Fruit fly (Drosophila melanogaster) whole organism, pupa: ENCODE data around the gene Jon66Ci.

Source experiments
- CG10348 ChIP-seq: fragments of 200-800 bp; sonication (Bioruptor generic); IDR thresholded peaks from 2 replicates; pipeline ENCODE4 v1.3.6; 2022; ENCODE audit warnings: missing biosample characterization, missing genetic modification characterization
- CG12605 ChIP-seq: fragments of 200-800 bp; sonication (Bioruptor generic); IDR thresholded peaks from 2 replicates; pipeline ENCODE4 v1.3.6; 2022; ENCODE audit warnings: missing biosample characterization, missing genetic modification characterization
- CG13204 ChIP-seq: fragments of 200-800 bp; sonication (Bioruptor generic); optimal IDR thresholded peaks from 2 replicates; lab custom pipeline; 2018; ENCODE audit warnings: missing biosample characterization, mild to moderate bottlenecking, missing genetic modification characterization, moderate library complexity
- CG14655 ChIP-seq: fragments of 200-800 bp; sonication (Bioruptor generic); optimal IDR thresholded peaks from 3 replicates; lab custom pipeline; 2017; ENCODE audit warnings: mild to moderate bottlenecking, missing biosample characterization, missing genetic modification reagents, missing genetic modification characterization
- CG15710 ChIP-seq: fragments of 200-800 bp; sonication (Bioruptor generic); optimal IDR thresholded peaks from 2 replicates; lab custom pipeline; 2018; ENCODE audit warnings: missing biosample characterization, mild to moderate bottlenecking, missing genetic modification characterization, moderate library complexity
- CG17806 ChIP-seq: fragments of 200-800 bp; sonication (Bioruptor generic); optimal IDR thresholded peaks from 2 replicates; lab custom pipeline; 2018; ENCODE audit warnings: missing biosample characterization, mild to moderate bottlenecking, missing genetic modification characterization, moderate library complexity
- CG32121 ChIP-seq: fragments of 200-800 bp; sonication (Bioruptor generic); IDR thresholded peaks from 2 replicates; pipeline ENCODE4 v1.3.6; 2022; ENCODE audit warnings: missing biosample characterization, missing genetic modification characterization
- CG34367 ChIP-seq: fragments of 200-800 bp; sonication (Bioruptor generic); optimal IDR thresholded peaks from 2 replicates; lab custom pipeline; 2018; ENCODE audit warnings: missing biosample characterization, mild to moderate bottlenecking, missing genetic modification characterization
- CG4496 ChIP-seq: fragments of 200-800 bp; sonication (Bioruptor generic); IDR thresholded peaks from 3 replicates; pipeline ENCODE4 v1.3.6; 2022; ENCODE audit warnings: missing biosample characterization, missing genetic modification characterization
- CG8159 ChIP-seq: fragments of 200-800 bp; sonication (Bioruptor generic); optimal IDR thresholded peaks from 3 replicates; lab custom pipeline; 2018; ENCODE audit warnings: missing biosample characterization, mild to moderate bottlenecking, missing genetic modification characterization, moderate library complexity
- CG8301 ChIP-seq: fragments of 200-800 bp; sonication (Bioruptor generic); optimal IDR thresholded peaks from 2 replicates; lab custom pipeline; 2018; ENCODE audit warnings: missing biosample characterization, mild to moderate bottlenecking, missing genetic modification characterization
- CG9948 ChIP-seq: fragments of 200-800 bp; sonication (Bioruptor generic); optimal IDR thresholded peaks from 2 replicates; lab custom pipeline; 2018; ENCODE audit warnings: missing biosample characterization, mild to moderate bottlenecking, missing genetic modification characterization, moderate library complexity
- D1 ChIP-seq: fragments of 200-800 bp; sonication (Bioruptor generic); optimal IDR thresholded peaks from 2 replicates; lab custom pipeline; 2018; ENCODE audit warnings: missing biosample characterization, mild to moderate bottlenecking, missing genetic modification characterization, moderate library complexity
- EcR ChIP-seq: fragments of 200-800 bp; sonication (Bioruptor generic); optimal IDR thresholded peaks from 3 replicates; lab custom pipeline; 2019; ENCODE audit warnings: missing biosample characterization, missing genetic modification characterization, mild to moderate bottlenecking, moderate library complexity, missing genetic modification reagents
- Ets98B ChIP-seq: fragments of 200-800 bp; sonication (Bioruptor generic); IDR thresholded peaks from 2 replicates; pipeline ENCODE4 v1.3.6; 2022; ENCODE audit warnings: missing biosample characterization, missing genetic modification characterization
- Pif1A ChIP-seq: fragments of 200-800 bp; sonication (Bioruptor generic); optimal IDR thresholded peaks from 3 replicates; lab custom pipeline; 2016; ENCODE audit warnings: missing biosample characterization, missing genetic modification characterization
- Pif1B ChIP-seq: fragments of 200-800 bp; sonication (Bioruptor generic); optimal IDR thresholded peaks from 3 replicates; lab custom pipeline; 2016; ENCODE audit warnings: missing biosample characterization, missing genetic modification characterization
- Snoo ChIP-seq: fragments of 200-800 bp; sonication (Bioruptor generic); optimal IDR thresholded peaks from 3 replicates; lab custom pipeline; 2017; ENCODE audit warnings: missing biosample characterization, mild to moderate bottlenecking, missing genetic modification characterization, inconsistent platforms
- fd96Ca ChIP-seq: fragments of 200-800 bp; sonication (Bioruptor generic); IDR thresholded peaks from 3 replicates; pipeline ENCODE4 v1.3.6; 2022; ENCODE audit warnings: missing biosample characterization, missing genetic modification characterization
- gl ChIP-seq: fragments of 200-800 bp; sonication (Bioruptor generic); optimal IDR thresholded peaks from 2 replicates; lab custom pipeline; 2018; ENCODE audit warnings: missing biosample characterization, mild to moderate bottlenecking, missing genetic modification characterization
- rn ChIP-seq: fragments of 200-800 bp; sonication (Bioruptor generic); IDR thresholded peaks from 2 replicates; pipeline ENCODE4 v1.3.6; 2022; ENCODE audit warnings: missing biosample characterization, missing genetic modification characterization

Gene Jon66Ci

DNA sequence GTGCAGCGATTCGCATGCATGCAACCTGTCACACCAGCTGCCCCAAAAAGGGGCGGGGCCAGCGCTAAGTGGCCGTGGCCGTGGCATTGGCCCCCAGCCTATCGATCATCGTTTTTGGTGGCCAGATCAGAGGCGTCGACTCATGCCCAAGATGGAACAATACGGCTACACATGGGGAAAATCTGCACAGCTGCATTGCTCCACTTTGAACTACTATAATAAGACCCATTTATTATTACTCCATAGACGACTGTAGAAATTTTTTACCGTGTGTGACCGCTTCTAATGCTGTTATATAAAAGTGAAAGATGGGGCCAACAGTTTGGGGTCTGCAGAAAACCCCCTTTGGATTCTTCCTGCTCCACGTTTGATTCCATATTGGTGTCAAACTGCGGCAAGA is 7.4 kb upstream of the Jon66Ci start:
- TF ChIP-seq Pif1A (GFP tag; lab: Kevin White, UChicago): peak; percentile 43
- TF ChIP-seq CG17806 (tag; lab: Kevin White, UChicago): no peak
- 0 out of 2 replicates have a peak, but pooled peaks have one; percentile 13 for TF ChIP-seq CG10348 (GFP tag; lab: Robert Waterston, UW)
- peak; percentile 12 for TF ChIP-seq Pif1B (GFP tag; lab: Kevin White, UChicago)
- no peak for TF ChIP-seq D1
- peak; percentile 21 for TF ChIP-seq CG14655 (GFP tag; lab: Kevin White, UChicago)
- TF ChIP-seq Ets98B (GFP tag; lab: Robert Waterston, UW): 0 out of 2 replicates have a peak, but pooled peaks have one; percentile 14
- TF ChIP-seq CG13204 (GFP tag; lab: Kevin White, UChicago): no peak
- TF ChIP-seq fd96Ca: peak; percentile 30; the same call in 1 of the 3 replicates
- peak; percentile 32 for TF ChIP-seq CG8301

DNA sequence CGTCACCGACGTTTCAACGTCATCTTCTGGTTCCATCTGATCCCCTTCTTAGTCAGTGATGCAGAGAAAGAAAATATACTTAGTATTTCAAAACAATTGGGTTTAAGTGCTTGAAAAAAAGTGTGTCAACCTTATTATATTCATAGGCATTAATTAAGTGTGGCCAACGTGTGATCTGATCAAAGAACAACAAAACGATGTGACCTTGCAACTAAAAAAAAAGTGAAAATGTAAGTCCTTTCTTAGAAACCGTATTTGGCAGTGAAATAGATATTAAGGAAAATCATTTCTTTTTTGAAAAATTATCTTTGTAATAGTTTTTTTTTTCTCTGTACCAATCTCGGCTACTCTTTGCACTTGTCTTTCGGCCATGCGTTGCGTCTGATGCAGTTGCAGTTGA is 6.3 kb upstream of the Jon66Ci start:
- no peak for TF ChIP-seq CG10348 (GFP tag; lab: Robert Waterston, UW)
- TF ChIP-seq CG13204 (GFP tag; lab: Kevin White, UChicago): peak; percentile 54
- TF ChIP-seq Ets98B (GFP tag; lab: Robert Waterston, UW): peak; percentile 64
- peak; percentile 93 for TF ChIP-seq CG14655 (GFP tag; lab: Kevin White, UChicago)
- peak; percentile 79 for TF ChIP-seq fd96Ca
- peak; percentile 79 for TF ChIP-seq CG17806 (tag; lab: Kevin White, UChicago)
- TF ChIP-seq CG15710 (tag; lab: Kevin White, UChicago): peak; percentile 86
- TF ChIP-seq CG12605 (GFP tag; lab: Robert Waterston, UW): peak; percentile 63; the same call in 1 of the 2 replicates
- peak; percentile 91 for TF ChIP-seq CG8301
- no peak for TF ChIP-seq rn (GFP tag; lab: Robert Waterston, UW)
- TF ChIP-seq CG9948 (tag; lab: Kevin White, UChicago): peak; percentile 86
- peak; percentile 41; the same call in 2 of the 3 replicates for TF ChIP-seq CG4496 (GFP tag; lab: Robert Waterston, UW)
- peak; percentile 90 for TF ChIP-seq CG8159 (tag; lab: Kevin White, UChicago)
- TF ChIP-seq Pif1A (GFP tag; lab: Kevin White, UChicago): peak; percentile 86
- TF ChIP-seq CG34367: peak; percentile 81
- peak; percentile 85 for TF ChIP-seq Pif1B (GFP tag; lab: Kevin White, UChicago)
- TF ChIP-seq Snoo (tag; lab: Kevin White, UChicago): peak; percentile 67
- TF ChIP-seq D1: peak; percentile 69
- TF ChIP-seq EcR (GFP tag; lab: Kevin White, UChicago): no peak
- TF ChIP-seq CG32121 (GFP tag; lab: Robert Waterston, UW): peak; percentile 13; the same call in 1 of the 2 replicates
- TF ChIP-seq gl: peak; percentile 44
- TF ChIP-seq, all 21 proteins: peak for 18

DNA sequence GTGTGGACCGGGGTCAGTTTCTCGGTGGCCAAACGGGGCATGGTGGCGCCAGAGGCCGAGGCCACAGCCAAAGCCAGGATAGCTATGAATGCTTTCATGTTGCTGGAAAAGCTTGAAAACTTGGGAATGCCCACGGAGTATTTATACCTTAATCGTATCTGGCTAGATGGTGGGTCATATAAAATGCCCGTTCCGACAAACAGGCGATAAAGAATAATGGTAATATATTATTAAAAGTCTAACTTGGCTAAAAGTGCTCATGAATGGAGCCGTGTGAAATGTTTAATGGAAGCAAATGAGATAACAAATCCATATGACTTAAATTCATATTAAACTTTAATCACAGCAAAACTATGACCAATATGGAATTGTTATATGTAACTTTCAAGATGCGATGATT is 2.2 kb downstream of the Jon66Ci start, which contains the start of gene Jon66Cii:
Gene Jon66Cii (minus strand): TSS at position 101 of the 400 bp plus-strand sequence.
- TF ChIP-seq CG4496 (GFP tag; lab: Robert Waterston, UW) (no peak), Snoo (tag; lab: Kevin White, UChicago) (no peak), CG32121 (GFP tag; lab: Robert Waterston, UW) (no peak), CG13204 (GFP tag; lab: Kevin White, UChicago) (no peak), CG9948 (tag; lab: Kevin White, UChicago) (no peak), fd96Ca (no peak), CG17806 (tag; lab: Kevin White, UChicago) (no peak), CG12605 (GFP tag; lab: Robert Waterston, UW) (no peak), CG8301 (no peak), rn (GFP tag; lab: Robert Waterston, UW) (no peak), Pif1A (GFP tag; lab: Kevin White, UChicago) (no peak), EcR (GFP tag; lab: Kevin White, UChicago) (no peak), CG10348 (GFP tag; lab: Robert Waterston, UW) (no peak), CG15710 (tag; lab: Kevin White, UChicago) (no peak), Ets98B (GFP tag; lab: Robert Waterston, UW) (no peak), CG14655 (GFP tag; lab: Kevin White, UChicago) (no peak), CG34367 (no peak), Pif1B (GFP tag; lab: Kevin White, UChicago) (no peak)

DNA sequence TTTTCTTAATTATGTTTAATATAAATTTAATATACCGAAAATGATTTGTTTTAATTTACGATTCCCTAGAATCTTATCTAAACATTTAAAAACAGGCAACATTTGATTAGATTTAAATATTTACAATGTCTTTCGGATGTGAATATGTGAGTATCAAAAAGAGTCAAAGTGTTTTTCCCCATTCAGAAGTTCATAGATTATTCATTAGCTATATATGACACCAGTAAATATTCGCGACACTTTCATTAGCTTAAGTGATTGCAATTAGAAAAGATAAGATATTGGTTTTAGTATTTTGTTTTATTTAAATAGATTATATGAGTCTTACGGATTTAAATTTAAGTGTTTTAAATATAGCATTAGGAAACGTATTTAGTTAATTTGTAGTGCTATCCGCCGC is 2.8 kb downstream of the Jon66Ci start:
- TF ChIP-seq Ets98B (GFP tag; lab: Robert Waterston, UW): no peak
- no peak for TF ChIP-seq CG32121 (GFP tag; lab: Robert Waterston, UW)
- TF ChIP-seq gl: no peak
- no peak for TF ChIP-seq Snoo (tag; lab: Kevin White, UChicago)
- no peak for TF ChIP-seq CG14655 (GFP tag; lab: Kevin White, UChicago)
- no peak for TF ChIP-seq CG15710 (tag; lab: Kevin White, UChicago)
- TF ChIP-seq CG8159 (tag; lab: Kevin White, UChicago): no peak
- TF ChIP-seq CG4496 (GFP tag; lab: Robert Waterston, UW): no peak
- no peak for TF ChIP-seq CG8301
- no peak for TF ChIP-seq CG9948 (tag; lab: Kevin White, UChicago)
- TF ChIP-seq Pif1B (GFP tag; lab: Kevin White, UChicago): no peak
- no peak for TF ChIP-seq CG17806 (tag; lab: Kevin White, UChicago)
- no peak for TF ChIP-seq rn (GFP tag; lab: Robert Waterston, UW)
- TF ChIP-seq CG13204 (GFP tag; lab: Kevin White, UChicago): no peak
- TF ChIP-seq D1: no peak
- no peak for TF ChIP-seq EcR (GFP tag; lab: Kevin White, UChicago)
- TF ChIP-seq fd96Ca: no peak
- TF ChIP-seq CG10348 (GFP tag; lab: Robert Waterston, UW): no peak
- TF ChIP-seq CG12605 (GFP tag; lab: Robert Waterston, UW): no peak

DNA sequence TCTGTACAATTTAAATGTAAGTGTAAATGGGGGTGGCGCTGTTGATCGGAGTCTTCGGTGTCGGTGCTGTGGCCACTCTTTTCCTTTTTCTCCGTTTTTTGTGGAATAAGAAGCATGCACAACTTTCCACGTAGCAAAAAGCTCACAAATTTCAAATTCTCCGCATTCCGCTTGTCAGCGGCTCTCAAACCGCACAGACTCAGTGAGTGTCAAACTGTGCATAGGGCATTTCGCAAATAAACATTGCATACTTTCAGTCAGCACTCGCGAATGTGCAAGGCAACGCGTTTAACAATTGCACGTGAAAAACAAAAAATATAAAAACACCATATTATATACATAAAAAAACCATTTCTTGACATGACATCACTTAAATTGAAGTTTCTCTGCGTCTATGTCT is 3.6 kb downstream of the Jon66Ci start:
- TF ChIP-seq CG9948 (tag; lab: Kevin White, UChicago) (no peak), CG15710 (tag; lab: Kevin White, UChicago) (no peak), CG10348 (GFP tag; lab: Robert Waterston, UW) (no peak), gl (no peak), CG14655 (GFP tag; lab: Kevin White, UChicago) (no peak), D1 (peak; percentile 79), CG17806 (tag; lab: Kevin White, UChicago) (no peak), rn (GFP tag; lab: Robert Waterston, UW) (no peak), CG32121 (GFP tag; lab: Robert Waterston, UW) (0 out of 2 replicates have a peak, but pooled peaks have one; percentile 15), CG34367 (no peak), Ets98B (GFP tag; lab: Robert Waterston, UW) (peak; percentile 27; the same call in 1 of the 2 replicates), Pif1A (GFP tag; lab: Kevin White, UChicago) (no peak), EcR (GFP tag; lab: Kevin White, UChicago) (no peak), CG12605 (GFP tag; lab: Robert Waterston, UW) (no peak), CG8159 (tag; lab: Kevin White, UChicago) (no peak), fd96Ca (no peak; the same call in 2 of the 3 replicates), CG8301 (no peak), Snoo (tag; lab: Kevin White, UChicago) (no peak), Pif1B (GFP tag; lab: Kevin White, UChicago) (no peak), CG13204 (GFP tag; lab: Kevin White, UChicago) (no peak), CG4496 (GFP tag; lab: Robert Waterston, UW) (no peak)
